Worm (Caenorhabditis elegans) whole organism, L2 larva: ENCODE measurements around the gene F41G3.20.

Experiments
- alr-1 ChIP-seq: fragments of 150-350 bp; optimal IDR thresholded peaks from 2 replicates; lab custom pipeline; 2014; ENCODE audit warnings: missing biosample characterization, missing genetic modification characterization
- lsy-2 ChIP-seq, 2 experiments: fragments of 150-350 bp in 1 of 2; sonication (generic microtip) in 1 of 2; optimal IDR thresholded peaks; 2 replicates each; lab custom pipeline; 2014 to 2017; ENCODE audit warnings: missing biosample characterization in 2 of 2, missing genetic modification characterization in 2 of 2
- mab-5 ChIP-seq: fragments of 150-350 bp; optimal IDR thresholded peaks from 2 replicates; lab custom pipeline; 2014; ENCODE audit warnings: missing biosample characterization, missing genetic modification characterization
- ztf-11 ChIP-seq: sonication (generic microtip); optimal IDR thresholded peaks from 2 replicates; lab custom pipeline; 2017; ENCODE audit warnings: missing biosample characterization, missing genetic modification characterization

- TF ChIP-seq lsy-2 (tag; optimal IDR thresholded peaks at IDR 0.05; lab: Kevin White, UChicago) (no peak), alr-1 (tag; lab: Kevin White, UChicago) (no peak), mab-5 (tag; lab: Kevin White, UChicago) (no peak), ztf-11 (no peak)
These were observed 2.0 kb upstream of the F41G3.20 start, which contains the start of gene F41G3.21 for ce11 chrII:6752850-6753249.
